Fruit fly (Drosophila melanogaster) whole organism: ENCODE measurements around the gene CG44194.

ENCODE experiments used
- Dll ChIP-seq: fragments of >200 bp; optimal IDR thresholded peaks from 2 replicates; lab custom pipeline; 2017
- EcR ChIP-seq, 2 experiments: fragments of >200 bp; optimal IDR thresholded peaks; 2 replicates each; lab custom pipeline; 2017; ENCODE audit warnings: missing biosample characterization in 2 of 2, missing genetic modification characterization in 2 of 2, missing genetic modification reagents in 2 of 2
- psq ChIP-seq: fragments of >200 bp; optimal IDR thresholded peaks from 2 replicates; lab custom pipeline; 2017
- usp ChIP-seq: fragments of >200 bp; optimal IDR thresholded peaks from 2 replicates; lab custom pipeline; 2017; ENCODE audit warnings: missing biosample characterization, missing genetic modification characterization, mixed read lengths

DNA sequence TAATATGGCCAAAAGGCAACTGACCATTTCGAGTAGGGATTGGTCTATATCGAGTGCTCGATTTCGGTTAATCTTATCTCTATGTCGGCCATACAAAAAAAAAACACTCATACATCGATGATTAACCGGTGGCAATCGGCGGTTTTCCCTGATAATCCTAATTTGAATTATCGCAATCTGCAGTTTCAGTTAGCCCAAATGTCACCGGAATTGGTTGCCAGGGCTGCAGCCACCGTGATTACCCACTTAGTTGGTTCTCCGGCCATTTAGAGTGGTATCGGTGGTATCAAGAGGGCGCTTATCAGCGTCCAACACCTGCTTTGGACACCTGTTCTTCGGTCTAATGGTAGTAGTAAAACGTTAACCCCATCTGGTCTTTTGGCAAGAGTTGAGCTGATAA lies 25.4 kb downstream of the CG44194 start:
- TF ChIP-seq psq = no peak
- TF ChIP-seq usp = no peak
- TF ChIP-seq EcR (GFP tag; optimal IDR thresholded peaks at IDR 0.05; lab: Kevin White, UChicago) = no peak
- TF ChIP-seq Dll = no peak
